Worm (Caenorhabditis elegans): ENCODE results near the gene srx-137.

Gene srx-137

ce11 chrV:13890473-13890872 lies 27.9 kb downstream of the srx-137 start, which contains the start of gene lbp-8:
TSS of gene lbp-8 (plus strand) at chrV:13890773.
- no peak for TF ChIP-seq cog-1 (tag; optimal IDR thresholded peaks at IDR 0.05)
- TF ChIP-seq ztf-23 (GFP tag; IDR thresholded peaks at IDR 0.05) = no peak
- TF ChIP-seq ref-1 (GFP tag; conservative IDR thresholded peaks at IDR 0.05) = no peak
- TF ChIP-seq med-1 (GFP tag; optimal IDR thresholded peaks at IDR 0.05; ENCODE audit: insufficient read depth) = no peak
- TF ChIP-seq flt-1 (GFP tag; IDR thresholded peaks at IDR 0.05) = no peak
- TF ChIP-seq klf-2 (GFP tag; conservative IDR thresholded peaks at IDR 0.05) = no peak
- TF ChIP-seq tab-1 (GFP tag; IDR thresholded peaks at IDR 0.05) = no peak
- TF ChIP-seq T22C8.4 (GFP tag; IDR thresholded peaks at IDR 0.05) = no peak
- TF ChIP-seq ztf-29 (GFP tag; IDR thresholded peaks at IDR 0.05) = no peak

ce11 chrV:13891489-13891888 lies 28.9 kb downstream of the srx-137 start:
- TF ChIP-seq ztf-23 (GFP tag; IDR thresholded peaks at IDR 0.05) (no peak), ztf-29 (GFP tag; IDR thresholded peaks at IDR 0.05) (no peak), ref-1 (GFP tag; conservative IDR thresholded peaks at IDR 0.05) (no peak), med-1 (GFP tag; optimal IDR thresholded peaks at IDR 0.05; ENCODE audit: insufficient read depth) (no peak), flt-1 (GFP tag; IDR thresholded peaks at IDR 0.05) (no peak), cog-1 (tag; optimal IDR thresholded peaks at IDR 0.05) (no peak), tab-1 (GFP tag; IDR thresholded peaks at IDR 0.05) (no peak)

ce11 chrV:13892457-13893375 lies 30.1 kb downstream of the srx-137 start, which contains the start of gene sptl-3:
TSS of gene sptl-3 (plus strand) at chrV:13893325.
- TF ChIP-seq cog-1 (tag; optimal IDR thresholded peaks at IDR 0.05) = no peak
- no peak for TF ChIP-seq T22C8.4 (GFP tag; IDR thresholded peaks at IDR 0.05)
- no peak for TF ChIP-seq ref-1 (GFP tag; conservative IDR thresholded peaks at IDR 0.05)
- no peak for TF ChIP-seq flt-1 (GFP tag; IDR thresholded peaks at IDR 0.05)
- TF ChIP-seq tab-1 (GFP tag; IDR thresholded peaks at IDR 0.05) = no peak
- no peak for TF ChIP-seq ztf-23 (GFP tag; IDR thresholded peaks at IDR 0.05)
- no peak for TF ChIP-seq klf-2 (GFP tag; conservative IDR thresholded peaks at IDR 0.05)
- no peak for TF ChIP-seq med-1 (GFP tag; optimal IDR thresholded peaks at IDR 0.05; ENCODE audit: insufficient read depth)

- TF ChIP-seq T22C8.4 (GFP tag; IDR thresholded peaks at IDR 0.05) = no peak
- TF ChIP-seq flt-1 (GFP tag; IDR thresholded peaks at IDR 0.05) = no peak
- TF ChIP-seq klf-2 (GFP tag; conservative IDR thresholded peaks at IDR 0.05) = no peak
Observed at ce11 chrV:13893583-13893982, 31.0 kb downstream of the srx-137 start.

- TF ChIP-seq ref-1 (GFP tag; conservative IDR thresholded peaks at IDR 0.05) = no peak
- no peak for TF ChIP-seq med-1 (GFP tag; optimal IDR thresholded peaks at IDR 0.05; ENCODE audit: insufficient read depth)
- no peak for TF ChIP-seq cog-1 (tag; optimal IDR thresholded peaks at IDR 0.05)
- TF ChIP-seq klf-2 (GFP tag; conservative IDR thresholded peaks at IDR 0.05) = no peak
- TF ChIP-seq flt-1 (GFP tag; IDR thresholded peaks at IDR 0.05) = no peak
- TF ChIP-seq ztf-23 (GFP tag; IDR thresholded peaks at IDR 0.05) = no peak
Observed at ce11 chrV:13898356-13898755, 35.8 kb downstream of the srx-137 start, which contains the start of gene cyp-35C1. TSS of gene cyp-35C1 (minus strand) at chrV:13898487.

ce11 chrV:13899213-13899612 lies 36.6 kb downstream of the srx-137 start, which contains the start of gene oac-3:
TSS of gene oac-3 (plus strand) at chrV:13899513.
- TF ChIP-seq tab-1 (GFP tag; IDR thresholded peaks at IDR 0.05) (no peak), klf-2 (GFP tag; conservative IDR thresholded peaks at IDR 0.05) (no peak), med-1 (GFP tag; optimal IDR thresholded peaks at IDR 0.05; ENCODE audit: insufficient read depth) (no peak), T22C8.4 (GFP tag; IDR thresholded peaks at IDR 0.05) (no peak), ztf-23 (GFP tag; IDR thresholded peaks at IDR 0.05) (no peak), flt-1 (GFP tag; IDR thresholded peaks at IDR 0.05) (no peak), cog-1 (tag; optimal IDR thresholded peaks at IDR 0.05) (no peak), ref-1 (GFP tag; conservative IDR thresholded peaks at IDR 0.05) (no peak), ztf-29 (GFP tag; IDR thresholded peaks at IDR 0.05) (no peak)

- TF ChIP-seq flt-1 (GFP tag; IDR thresholded peaks at IDR 0.05) (no peak), ztf-23 (GFP tag; IDR thresholded peaks at IDR 0.05) (no peak), T22C8.4 (GFP tag; IDR thresholded peaks at IDR 0.05) (no peak), ztf-29 (GFP tag; IDR thresholded peaks at IDR 0.05) (no peak), cog-1 (tag; optimal IDR thresholded peaks at IDR 0.05) (no peak), ref-1 (GFP tag; conservative IDR thresholded peaks at IDR 0.05) (no peak), tab-1 (GFP tag; IDR thresholded peaks at IDR 0.05) (no peak), med-1 (GFP tag; optimal IDR thresholded peaks at IDR 0.05; ENCODE audit: insufficient read depth) (no peak), klf-2 (GFP tag; conservative IDR thresholded peaks at IDR 0.05) (no peak)
Observed at ce11 chrV:13902495-13902894, 39.9 kb downstream of the srx-137 start, which contains the start of gene C06B3.1. TSS of gene C06B3.1 (plus strand) at chrV:13902795.

ce11 chrV:13904446-13904845 lies 41.8 kb downstream of the srx-137 start, which contains the start of gene stdh-3:
TSS of gene stdh-3 (plus strand) at chrV:13904611.
- TF ChIP-seq ztf-29 (GFP tag; IDR thresholded peaks at IDR 0.05) (no peak), ref-1 (GFP tag; conservative IDR thresholded peaks at IDR 0.05) (no peak), tab-1 (GFP tag; IDR thresholded peaks at IDR 0.05) (no peak), flt-1 (GFP tag; IDR thresholded peaks at IDR 0.05) (no peak), med-1 (GFP tag; optimal IDR thresholded peaks at IDR 0.05; ENCODE audit: insufficient read depth) (no peak), ztf-23 (GFP tag; IDR thresholded peaks at IDR 0.05) (no peak), cog-1 (tag; optimal IDR thresholded peaks at IDR 0.05) (no peak), T22C8.4 (GFP tag; IDR thresholded peaks at IDR 0.05) (no peak)

- TF ChIP-seq cog-1 (tag; optimal IDR thresholded peaks at IDR 0.05) (peak; percentile 20), ztf-29 (GFP tag; IDR thresholded peaks at IDR 0.05) (no peak), med-1 (GFP tag; optimal IDR thresholded peaks at IDR 0.05; ENCODE audit: insufficient read depth) (no peak), flt-1 (GFP tag; IDR thresholded peaks at IDR 0.05) (no peak)
Observed at ce11 chrV:13906166-13906565, 43.6 kb downstream of the srx-137 start, which contains the start of gene stdh-1. TSS of gene stdh-1 (plus strand) at chrV:13906492.
